Worm (Caenorhabditis elegans): ENCODE data around the gene R01H2.8.

ce11 chrIII:7080689-7081088 lies 11.8 kb downstream of the R01H2.8 start, which contains the start of gene ZK418.7:
- no peak for TF ChIP-seq him-1 (tag; optimal IDR thresholded peaks at IDR 0.05)
- TF ChIP-seq W03F9.2 (tag; optimal IDR thresholded peaks at IDR 0.05): no peak

Measured in whole organism, L4/young adult.